Fruit fly (Drosophila melanogaster): Measurements from ENCODE around the gene Jasper.

dm6 chr3R:30092700-30093044, 40.4 kb downstream of the Jasper start:
- peak; percentile 46 for TF ChIP-seq Met (GFP tag; optimal IDR thresholded peaks at IDR 0.05)
- TF ChIP-seq net (GFP tag; optimal IDR thresholded peaks at IDR 0.05), result peak; percentile 53
- TF ChIP-seq CG31627 (GFP tag; optimal IDR thresholded peaks at IDR 0.05), result peak; percentile 51

Measured in whole organism, prepupa.